Worm (Caenorhabditis elegans) whole organism, L4 larva: ENCODE data around the gene F26F4.9.

Experiments used
- dpl-1 ChIP-seq: fragments of 150-350 bp; optimal IDR thresholded peaks from 2 replicates; lab custom pipeline; 2014; ENCODE audit warnings: missing biosample characterization, missing genetic modification reagents, missing genetic modification characterization
- lin-13 ChIP-seq: fragments of 150-350 bp; optimal IDR thresholded peaks from 2 replicates; lab custom pipeline; 2014; ENCODE audit warnings: missing biosample characterization, missing genetic modification reagents, missing genetic modification characterization
- lsy-2 ChIP-seq, 2 experiments: fragments of 150-350 bp in 1 of 2; sonication (generic microtip) in 1 of 2; optimal IDR thresholded peaks; 2 replicates each; lab custom pipeline; 2014 to 2017; ENCODE audit warnings: missing biosample characterization in 2 of 2, missing genetic modification characterization in 2 of 2
- madf-5 ChIP-seq, 2 experiments: fragments of 200-800 bp; sonication (Bioruptor generic); IDR thresholded peaks; 2 replicates each; pipeline ENCODE4 v1.3.6; 2022; ENCODE audit warnings: missing compliant biosample characterization in 2 of 2, missing genetic modification characterization in 2 of 2
- nhr-77 ChIP-seq: fragments of 150-350 bp; optimal IDR thresholded peaks from 2 replicates; lab custom pipeline; 2014; ENCODE audit warnings: missing biosample characterization, missing genetic modification characterization
- pha-4 ChIP-seq, 2 experiments: fragments of 150-350 bp in 1 of 2; fragments of 200-800 bp in 1 of 2; sonication (Bioruptor generic) in 1 of 2; IDR thresholded peaks in 1 of 2; optimal IDR thresholded peaks in 1 of 2; 2 replicates each; pipeline versions ENCODE4 v1.3.6 to Lab custom; 2014 to 2022; ENCODE audit warnings: missing genetic modification characterization in 2 of 2, missing genetic modification reagents in 2 of 2, missing biosample characterization in 1 of 2, missing compliant biosample characterization in 1 of 2
- unc-62 ChIP-seq, 3 experiments: fragments of 150-350 bp in 1 of 3; sonication (generic microtip); optimal IDR thresholded peaks in 2 of 3; peaks in 1 of 3; 1 replicate in 1 of 3; 2 replicates in 2 of 3; lab custom pipeline; 2014 to 2017; ENCODE audit warnings: missing biosample characterization in 3 of 3, missing genetic modification characterization in 3 of 3, missing genetic modification reagents in 3 of 3, missing genotype in 1 of 3
- zag-1 ChIP-seq: fragments of 150-350 bp; optimal IDR thresholded peaks from 2 replicates; lab custom pipeline; 2014; ENCODE audit warnings: missing biosample characterization, missing genetic modification characterization

ce11 chrIII:4951210-4951609 is 38.9 kb upstream of the F26F4.9 start:
- no peak for TF ChIP-seq lsy-2 (tag; optimal IDR thresholded peaks at IDR 0.05; lab: Kevin White, UChicago)
- TF ChIP-seq lin-13 (GFP tag; lab: Kevin White, UChicago), result no peak
- no peak for TF ChIP-seq nhr-77
- TF ChIP-seq dpl-1 (GFP tag; lab: Kevin White, UChicago), result no peak
- no peak for TF ChIP-seq zag-1 (tag; lab: Kevin White, UChicago)
- no peak for TF ChIP-seq pha-4 (GFP tag; IDR thresholded peaks at IDR 0.05; lab: Robert Waterston, UW)
- no peak for TF ChIP-seq pha-4 (tag; optimal IDR thresholded peaks at IDR 0.05; lab: Kevin White, UChicago)
- no peak for TF ChIP-seq unc-62 (GFP tag; optimal IDR thresholded peaks at IDR 0.05 in 1 of 2; lab: Kevin White, UChicago)
- TF ChIP-seq unc-62 (tag; optimal IDR thresholded peaks at IDR 0.05; lab: Kevin White, UChicago), result no peak
- TF ChIP-seq madf-5 (GFP tag; IDR thresholded peaks at IDR 0.05; lab: Robert Waterston, UW), result no peak
